Fruit fly (Drosophila melanogaster) whole organism, embryonic: ENCODE data around the gene CG15742.

Experiments
- Ada2b ChIP-seq: fragments of 200-800 bp; sonication (Bioruptor generic); IDR thresholded peaks from 2 replicates; pipeline ENCODE4 v1.3.6; 2022; ENCODE audit warnings: missing biosample characterization, missing genetic modification characterization
- CG10147 ChIP-seq: fragments of 200-800 bp; sonication (Bioruptor generic); optimal IDR thresholded peaks from 2 replicates; lab custom pipeline; 2019; ENCODE audit warnings: missing biosample characterization, mild to moderate bottlenecking, missing genetic modification characterization, moderate library complexity
- CG1024 ChIP-seq: fragments of 200-800 bp; sonication (Bioruptor generic); IDR thresholded peaks from 2 replicates; pipeline ENCODE4 v1.3.6; 2022; ENCODE audit warnings: missing biosample characterization, missing genetic modification characterization
- CG10274 ChIP-seq: fragments of 200-800 bp; sonication (Bioruptor generic); optimal IDR thresholded peaks from 3 replicates; lab custom pipeline; 2017; ENCODE audit warnings: missing biosample characterization, mild to moderate bottlenecking, missing genetic modification characterization
- CG11723 ChIP-seq: fragments of 200-800 bp; sonication (Bioruptor generic); optimal IDR thresholded peaks from 2 replicates; lab custom pipeline; 2017; ENCODE audit warnings: missing biosample characterization, mild to moderate bottlenecking, missing genetic modification characterization
- CG12071 ChIP-seq: fragments of 200-800 bp; sonication (Bioruptor generic); optimal IDR thresholded peaks from 3 replicates; lab custom pipeline; 2018; ENCODE audit warnings: missing biosample characterization, mild to moderate bottlenecking, missing genetic modification characterization
- CG12236 ChIP-seq: fragments of 200-800 bp; sonication (Bioruptor generic); optimal IDR thresholded peaks from 2 replicates; lab custom pipeline; 2016; ENCODE audit warnings: missing biosample characterization, missing genetic modification characterization
- CG12391 ChIP-seq: fragments of 200-800 bp; sonication (Bioruptor generic); optimal IDR thresholded peaks from 3 replicates; lab custom pipeline; 2018; ENCODE audit warnings: missing biosample characterization, mild to moderate bottlenecking, missing genetic modification characterization, moderate library complexity
- CG15696 ChIP-seq: fragments of 200-800 bp; sonication (Bioruptor generic); optimal IDR thresholded peaks from 2 replicates; lab custom pipeline; 2019; ENCODE audit warnings: missing biosample characterization, mild to moderate bottlenecking, missing genetic modification characterization, moderate library complexity
- CG18011 ChIP-seq: fragments of 200-800 bp; sonication (Bioruptor generic); optimal IDR thresholded peaks from 2 replicates; lab custom pipeline; 2017; ENCODE audit warnings: missing biosample characterization, missing genetic modification characterization, mild to moderate bottlenecking, moderate library complexity, missing genotype
- CG2712 ChIP-seq: fragments of 200-800 bp; optimal IDR thresholded peaks from 3 replicates; lab custom pipeline; 2019; ENCODE audit warnings: missing biosample characterization, mild to moderate bottlenecking, missing genetic modification characterization, moderate library complexity
- CG42726 ChIP-seq: fragments of 200-800 bp; sonication (Bioruptor generic); IDR thresholded peaks from 2 replicates; pipeline ENCODE4 v1.3.6; 2022; ENCODE audit warnings: missing biosample characterization, missing genetic modification characterization; ENCODE audit not compliant: partially characterized antibody
- CG5953 ChIP-seq: fragments of 200-800 bp; sonication (Bioruptor generic); IDR thresholded peaks from 2 replicates; pipeline ENCODE4 v1.3.6; 2022; ENCODE audit warnings: missing biosample characterization, missing genetic modification characterization
- CG6175 ChIP-seq: fragments of 200-800 bp; sonication (Bioruptor generic); IDR thresholded peaks from 3 replicates; pipeline ENCODE4 v1.3.6; 2022; ENCODE audit warnings: missing biosample characterization, missing genetic modification characterization
- CG6683 ChIP-seq: fragments of 200-800 bp; sonication (Bioruptor generic); optimal IDR thresholded peaks from 2 replicates; lab custom pipeline; 2017; ENCODE audit warnings: missing biosample characterization, mild to moderate bottlenecking, missing genetic modification characterization, missing genetic modification reagents
- CG6765 ChIP-seq: fragments of 200-800 bp; sonication (Bioruptor generic); optimal IDR thresholded peaks from 3 replicates; lab custom pipeline; 2017; ENCODE audit warnings: missing biosample characterization, mild to moderate bottlenecking, missing genetic modification characterization
- CG7839 ChIP-seq: fragments of 200-800 bp; sonication (Bioruptor generic); optimal IDR thresholded peaks from 3 replicates; lab custom pipeline; 2018; ENCODE audit warnings: missing biosample characterization, mild to moderate bottlenecking, missing genetic modification characterization, moderate library complexity
- Camta ChIP-seq: fragments of 200-800 bp; sonication (Bioruptor generic); optimal IDR thresholded peaks from 2 replicates; lab custom pipeline; 2016; ENCODE audit warnings: missing biosample characterization, missing genetic modification characterization
- D ChIP-seq, 2 experiments: fragments of 200-800 bp in 1 of 2; fragments of >200 bp in 1 of 2; sonication (Bioruptor generic) in 1 of 2; optimal IDR thresholded peaks; 2 replicates in 1 of 2; 3 replicates in 1 of 2; lab custom pipeline; 2017; ENCODE audit warnings: mild to moderate bottlenecking in 1 of 2, missing biosample characterization in 1 of 2, missing genetic modification characterization in 1 of 2, missing genetic modification reagents in 1 of 2
- Dad ChIP-seq: fragments of 200-800 bp; sonication (Bioruptor generic); optimal IDR thresholded peaks from 3 replicates; lab custom pipeline; 2016; ENCODE audit warnings: missing biosample characterization, missing genetic modification characterization
- E2f1 ChIP-seq: fragments of 200-800 bp; sonication (Bioruptor generic); IDR thresholded peaks from 2 replicates; pipeline ENCODE4 v1.3.6; 2022; ENCODE audit warnings: missing biosample characterization, missing genetic modification characterization
- E2f2 ChIP-seq: fragments of 200-800 bp; sonication (Bioruptor generic); IDR thresholded peaks from 2 replicates; pipeline ENCODE4 v1.3.6; 2022; ENCODE audit warnings: missing biosample characterization, missing genetic modification characterization
- Gug ChIP-seq: fragments of 200-800 bp; sonication (Bioruptor generic); IDR thresholded peaks from 4 replicates; pipeline ENCODE4 v1.3.6; 2022; ENCODE audit warnings: missing biosample characterization, missing genetic modification characterization
- H15 ChIP-seq: fragments of 200-800 bp; sonication (Bioruptor generic); IDR thresholded peaks from 3 replicates; pipeline ENCODE4 v1.3.6; 2022; ENCODE audit warnings: missing biosample characterization, missing genetic modification characterization
- Hmr ChIP-seq: fragments of 200-800 bp; sonication (Bioruptor generic); optimal IDR thresholded peaks from 3 replicates; lab custom pipeline; 2017; ENCODE audit warnings: mild to moderate bottlenecking, missing biosample characterization, missing genetic modification reagents, missing genetic modification characterization
- Hsf ChIP-seq: fragments of 200-800 bp; sonication (Bioruptor generic); optimal IDR thresholded peaks from 3 replicates; lab custom pipeline; 2016; ENCODE audit warnings: missing biosample characterization, missing genetic modification characterization
- Ptx1 ChIP-seq: fragments of 200-800 bp; sonication (Bioruptor generic); IDR thresholded peaks from 2 replicates; pipeline ENCODE4 v1.3.6; 2022; ENCODE audit warnings: missing biosample characterization, missing genetic modification characterization
- Six4 ChIP-seq: fragments of 200-800 bp; sonication (Bioruptor generic); optimal IDR thresholded peaks from 2 replicates; lab custom pipeline; 2016; ENCODE audit warnings: missing biosample characterization, missing genetic modification characterization
- Usf ChIP-seq: fragments of 200-800 bp; sonication (Bioruptor generic); optimal IDR thresholded peaks from 2 replicates; lab custom pipeline; 2017; ENCODE audit warnings: missing genotype, missing biosample characterization, missing genetic modification characterization
- Xrp1 ChIP-seq: fragments of 200-800 bp; sonication (Bioruptor generic); IDR thresholded peaks from 2 replicates; pipeline ENCODE4 v1.3.6; 2022; ENCODE audit warnings: missing biosample characterization, missing genetic modification characterization
- YL-1 ChIP-seq: fragments of 200-800 bp; sonication (Bioruptor generic); optimal IDR thresholded peaks from 3 replicates; lab custom pipeline; 2017; ENCODE audit warnings: missing biosample characterization, mild to moderate bottlenecking, missing genetic modification characterization
- da ChIP-seq: fragments of 200-800 bp; sonication (Bioruptor generic); optimal IDR thresholded peaks from 2 replicates; lab custom pipeline; 2016; ENCODE audit warnings: missing biosample characterization, missing genetic modification characterization
- eyg ChIP-seq: fragments of 200-800 bp; sonication (Bioruptor generic); optimal IDR thresholded peaks from 3 replicates; lab custom pipeline; 2016; ENCODE audit warnings: missing biosample characterization, missing genetic modification characterization
- fd102C ChIP-seq: fragments of 200-800 bp; sonication (Bioruptor generic); optimal IDR thresholded peaks from 2 replicates; lab custom pipeline; 2018; ENCODE audit warnings: missing biosample characterization, mild to moderate bottlenecking, missing genetic modification characterization, moderate library complexity
- fd3F ChIP-seq: fragments of 200-800 bp; sonication (Bioruptor generic); optimal IDR thresholded peaks from 2 replicates; lab custom pipeline; 2018; ENCODE audit warnings: missing biosample characterization, mild to moderate bottlenecking, missing genetic modification characterization, moderate library complexity
- ftz-f1 ChIP-seq: fragments of 200-800 bp; sonication (Bioruptor generic); optimal IDR thresholded peaks from 2 replicates; lab custom pipeline; 2016; ENCODE audit warnings: missing biosample characterization, missing genetic modification characterization
- gt ChIP-seq: fragments of 200-800 bp; sonication (Bioruptor generic); IDR thresholded peaks from 2 replicates; pipeline ENCODE4 v1.3.6; 2022; ENCODE audit warnings: missing biosample characterization, missing genetic modification characterization
- ind ChIP-seq: fragments of 200-800 bp; sonication (Bioruptor generic); optimal IDR thresholded peaks from 3 replicates; lab custom pipeline; 2016; ENCODE audit warnings: missing biosample characterization, missing genetic modification characterization
- kni ChIP-seq: fragments of 200-800 bp; sonication (Bioruptor generic); optimal IDR thresholded peaks from 3 replicates; lab custom pipeline; 2017; ENCODE audit warnings: mild to moderate bottlenecking, missing biosample characterization, missing genetic modification reagents, missing genetic modification characterization
- luna ChIP-seq: fragments of 200-800 bp; sonication (Bioruptor generic); optimal IDR thresholded peaks from 2 replicates; lab custom pipeline; 2016; ENCODE audit warnings: missing biosample characterization, missing genetic modification characterization
- nmo ChIP-seq: fragments of 200-800 bp; sonication (Bioruptor generic); optimal IDR thresholded peaks from 2 replicates; lab custom pipeline; 2018; ENCODE audit warnings: missing biosample characterization, mild to moderate bottlenecking, missing genetic modification characterization, moderate library complexity
- pan ChIP-seq, 4 experiments: fragments of >200 bp in 3 of 4; fragments of 200-800 bp in 1 of 4; sonication (Bioruptor generic) in 1 of 4; optimal IDR thresholded peaks in 3 of 4; IDR thresholded peaks in 1 of 4; 2 replicates each; pipeline versions ENCODE4 v1.3.6 to Lab custom; 2017 to 2022; ENCODE audit warnings: missing biosample characterization in 2 of 4, missing genetic modification characterization in 2 of 4, mixed read lengths in 1 of 4
- salm ChIP-seq: fragments of 200-800 bp; sonication (Bioruptor generic); optimal IDR thresholded peaks from 2 replicates; lab custom pipeline; 2018; ENCODE audit warnings: missing biosample characterization, mild to moderate bottlenecking, missing genetic modification characterization
- sim ChIP-seq: fragments of 200-800 bp; sonication (Bioruptor generic); IDR thresholded peaks from 2 replicates; pipeline ENCODE4 v1.3.6; 2022; ENCODE audit warnings: missing biosample characterization, missing genetic modification characterization
- sna ChIP-seq: fragments of 200-800 bp; sonication (Bioruptor generic); IDR thresholded peaks from 2 replicates; pipeline ENCODE4 v1.3.6; 2022; ENCODE audit warnings: missing biosample characterization, missing genetic modification characterization; ENCODE audit not compliant: partially characterized antibody
- tin ChIP-seq: fragments of 200-800 bp; sonication (Bioruptor generic); optimal IDR thresholded peaks from 3 replicates; lab custom pipeline; 2016; ENCODE audit warnings: missing biosample characterization, missing genetic modification characterization
- tio ChIP-seq: fragments of 200-800 bp; sonication (Bioruptor generic); optimal IDR thresholded peaks from 2 replicates; lab custom pipeline; 2017; ENCODE audit warnings: missing biosample characterization, missing genetic modification characterization, inconsistent platforms
- tll ChIP-seq, 2 experiments: fragments of 200-800 bp in 1 of 2; fragments of >200 bp in 1 of 2; sonication (Bioruptor generic) in 1 of 2; optimal IDR thresholded peaks; 2 replicates each; lab custom pipeline; 2017 to 2019; ENCODE audit warnings: missing biosample characterization in 2 of 2, missing genetic modification characterization in 2 of 2, mild to moderate bottlenecking in 1 of 2, moderate library complexity in 1 of 2

The CG15742 gene

dm6 chrX:13274429-13275095 lies 16.3 kb upstream of the CG15742 start (continued):
- TF ChIP-seq nmo (GFP tag; lab: Kevin White, UChicago) (peak; percentile 87), E2f2 (no peak), ftz-f1 (GFP tag; lab: Kevin White, UChicago) (no peak), Six4 (GFP tag; lab: Kevin White, UChicago) (peak; percentile 35), CG6765 (no peak), Hmr (peak; percentile 41), CG2712 (peak; percentile 84), Ada2b (GFP tag; lab: Robert Waterston, UW) (peak; percentile 19; the same call in 1 of the 2 replicates), H15 (GFP tag; lab: Robert Waterston, UW) (no peak), CG10147 (GFP tag; lab: Kevin White, UChicago) (peak; percentile 40), da (GFP tag; lab: Kevin White, UChicago) (no peak), CG6683 (GFP tag; lab: Kevin White, UChicago) (no peak), CG12236 (GFP tag; lab: Kevin White, UChicago) (no peak), CG12071 (no peak), tio (peak; percentile 37), kni (GFP tag; lab: Kevin White, UChicago) (no peak), CG42726 (GFP tag; lab: Robert Waterston, UW) (no peak), fd3F (GFP tag; lab: Kevin White, UChicago) (peak; percentile 32), Gug (GFP tag; lab: Robert Waterston, UW) (no peak), Usf (no peak), CG7839 (tag; lab: Kevin White, UChicago) (peak; percentile 80), tll (GFP tag; optimal IDR thresholded peaks at IDR 0.05; lab: Kevin White, UChicago) (no peak), E2f1 (peak; percentile 70), CG18011 (GFP tag; lab: Kevin White, UChicago) (no peak), CG1024 (no peak), tin (GFP tag; lab: Kevin White, UChicago) (peak; percentile 32), Xrp1 (GFP tag; lab: Robert Waterston, UW) (peak; percentile 75), Camta (GFP tag; lab: Kevin White, UChicago) (peak; percentile 20), D (optimal IDR thresholded peaks at IDR 0.05; lab: Kevin White, UChicago) (no peak), D (GFP tag; optimal IDR thresholded peaks at IDR 0.05; lab: Kevin White, UChicago) (peak; percentile 53), sna (GFP tag; lab: Robert Waterston, UW) (no peak), sim (0 out of 2 replicates have a peak, but pooled peaks have one; percentile 5), CG12391 (tag; lab: Kevin White, UChicago) (peak; percentile 76), Dad (no peak), CG6175 (no peak), fd102C (GFP tag; lab: Kevin White, UChicago) (no peak), salm (tag; lab: Kevin White, UChicago) (peak; percentile 68), Ptx1 (GFP tag; lab: Robert Waterston, UW) (peak; percentile 63), gt (GFP tag; lab: Robert Waterston, UW) (no peak), eyg (GFP tag; lab: Kevin White, UChicago) (no peak), CG11723 (peak; percentile 2), CG10274 (GFP tag; lab: Kevin White, UChicago) (no peak), Hsf (GFP tag; lab: Kevin White, UChicago) (peak; percentile 30), CG5953 (0 out of 2 replicates have a peak, but pooled peaks have one; percentile 33), ind (peak; percentile 9), pan (optimal IDR thresholded peaks at IDR 0.05; lab: Kevin White, UChicago) (no peak), pan (GFP tag; optimal IDR thresholded peaks at IDR 0.05 in 1 of 2, IDR thresholded peaks at IDR 0.05 in 1 of 2) (peak in 1 of 2 experiments; percentile 67), CG15696 (tag; lab: Kevin White, UChicago) (peak; percentile 40), luna (GFP tag; lab: Kevin White, UChicago) (no peak), YL-1 (GFP tag; lab: Kevin White, UChicago) (no peak)
